Worm (Caenorhabditis elegans) whole organism, young adult: Measurements from ENCODE around the gene ubc-17.

Experiments
- attf-3 ChIP-seq: fragments of 200-800 bp; sonication (Bioruptor generic); conservative IDR thresholded peaks from 2 replicates; pipeline ENCODE4 v1.3.6; 2022; ENCODE audit warnings: missing genetic modification reagents, missing genetic modification characterization, missing compliant biosample characterization
- attf-6 ChIP-seq: fragments of 200-800 bp; sonication (Bioruptor generic); IDR thresholded peaks from 2 replicates; pipeline ENCODE4 v1.3.6; 2022; ENCODE audit warnings: missing genetic modification reagents, missing genetic modification characterization, missing compliant biosample characterization
- mxl-1 ChIP-seq: sonication (generic microtip); optimal IDR thresholded peaks from 2 replicates; lab custom pipeline; 2016; ENCODE audit warnings: missing genetic modification characterization, missing compliant biosample characterization
- snpc-4 ChIP-seq, 5 experiments: fragments of 150-350 bp in 1 of 5; sonication (generic microtip) in 4 of 5; optimal IDR thresholded peaks; 2 replicates each; lab custom pipeline; 2014 to 2018; ENCODE audit warnings: missing genetic modification characterization in 5 of 5, missing biosample characterization in 3 of 5, antibody characterized with exemption in 2 of 5, mild to moderate bottlenecking in 2 of 5, missing compliant biosample characterization in 2 of 5, missing genotype in 2 of 5, moderate library complexity in 2 of 5, missing genetic modification reagents in 1 of 5
- ztf-18 ChIP-seq: sonication (generic microtip); optimal IDR thresholded peaks from 2 replicates; lab custom pipeline; 2016; ENCODE audit warnings: missing genotype, mild to moderate bottlenecking, missing genetic modification characterization, missing compliant biosample characterization

DNA sequence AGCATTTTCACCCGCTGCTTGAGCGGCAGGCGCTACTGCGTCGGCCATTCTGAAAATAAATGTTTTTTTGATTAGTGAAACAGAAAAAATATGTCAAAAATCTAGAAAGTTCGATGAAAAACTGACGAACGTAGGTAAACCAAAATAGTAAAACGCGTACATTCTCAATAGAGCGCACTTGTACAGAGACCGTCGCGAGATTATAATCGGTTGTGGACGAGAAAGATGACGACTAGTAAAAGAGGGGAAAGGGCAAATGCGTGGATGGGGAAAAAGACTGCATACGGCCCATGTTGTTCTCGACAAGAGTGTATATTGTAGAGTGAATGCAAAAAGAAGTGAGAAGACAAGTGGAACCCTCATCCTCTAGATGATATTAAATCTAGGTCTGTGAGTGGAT lies 49.9 kb downstream of the ubc-17 start, which contains the start of gene C36B7.6:
- TF ChIP-seq snpc-4 (GFP tag; optimal IDR thresholded peaks at IDR 0.05; lab: Kevin White, UChicago) (no peak), snpc-4 (tag; optimal IDR thresholded peaks at IDR 0.05; lab: Kevin White, UChicago) (no peak), mxl-1 (tag; lab: Kevin White, UChicago) (no peak), attf-6 (no peak), ztf-18 (tag; lab: Kevin White, UChicago) (no peak), attf-3 (GFP tag; lab: Robert Waterston, UW) (no peak)
